Fruit fly (Drosophila melanogaster) whole organism: ENCODE data around the gene CG34170.

Experiments used
- CG8478 ChIP-seq: fragments of >200 bp; optimal IDR thresholded peaks from 2 replicates; lab custom pipeline; 2018; ENCODE audit warnings: inconsistent platforms
- Dll ChIP-seq: fragments of >200 bp; optimal IDR thresholded peaks from 2 replicates; lab custom pipeline; 2017
- EcR ChIP-seq, 2 experiments: fragments of >200 bp; optimal IDR thresholded peaks; 2 replicates each; lab custom pipeline; 2017; ENCODE audit warnings: missing biosample characterization in 2 of 2, missing genetic modification characterization in 2 of 2, missing genetic modification reagents in 2 of 2
- pan ChIP-seq: fragments of >200 bp; optimal IDR thresholded peaks from 2 replicates; lab custom pipeline; 2017
- psq ChIP-seq: fragments of >200 bp; optimal IDR thresholded peaks from 2 replicates; lab custom pipeline; 2017
- usp ChIP-seq: fragments of >200 bp; optimal IDR thresholded peaks from 2 replicates; lab custom pipeline; 2017; ENCODE audit warnings: missing biosample characterization, missing genetic modification characterization, mixed read lengths

CG34170 gene

DNA sequence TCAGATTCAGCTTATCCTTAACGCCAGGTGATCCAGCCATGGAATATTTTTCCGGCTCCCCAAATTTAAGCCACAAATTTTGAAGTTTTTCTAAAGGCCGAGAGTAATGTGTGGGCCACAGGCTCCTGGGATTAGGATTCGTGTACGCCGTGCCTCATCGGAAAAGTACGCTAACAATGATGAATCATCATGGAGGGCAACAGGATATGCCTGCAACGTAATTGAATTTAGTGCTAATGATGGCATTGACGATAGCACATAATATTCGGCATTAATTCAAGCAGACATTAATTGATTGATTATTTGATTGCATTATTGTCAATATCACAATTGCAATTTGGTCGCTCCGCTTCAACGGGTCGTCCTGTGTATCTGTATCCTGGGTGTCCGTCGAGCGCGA lies at the start of gene CG34170:
TSS of gene CG34170 (minus strand) at position 101 of the 400 bp plus-strand sequence.
- TF ChIP-seq CG8478 (lab: Kevin White, UChicago) (no peak), Dll (lab: Kevin White, UChicago) (no peak), pan (lab: Kevin White, UChicago) (no peak), psq (no peak), usp (GFP tag; lab: Kevin White, UChicago) (no peak), EcR (GFP tag; optimal IDR thresholded peaks at IDR 0.05; lab: Kevin White, UChicago) (no peak)

DNA sequence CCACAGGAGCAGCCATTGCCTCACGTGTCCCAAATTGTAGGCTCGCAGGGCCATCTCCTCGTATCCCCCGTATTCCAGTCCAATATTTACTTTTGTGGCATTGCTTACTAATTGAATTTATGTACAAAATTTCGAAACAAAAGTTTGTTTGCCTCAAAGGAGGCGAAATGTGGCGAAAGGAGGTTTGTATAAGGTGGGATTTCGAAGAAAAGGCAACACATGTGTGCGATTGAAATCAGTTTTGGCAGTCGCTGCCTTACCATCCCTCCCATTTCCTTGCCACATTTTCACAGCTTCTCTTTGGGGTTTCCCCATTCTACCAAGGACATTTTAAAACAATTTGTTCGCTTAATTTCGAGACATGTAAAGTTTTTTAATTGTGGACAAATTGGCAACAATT lies 9.0 kb upstream of the CG34170 start, which contains the start of gene CG45691:
TSS of gene CG45691 (minus strand) at position 101 of the 400 bp plus-strand sequence.
- TF ChIP-seq pan (lab: Kevin White, UChicago) (no peak), psq (no peak), usp (GFP tag; lab: Kevin White, UChicago) (no peak), CG8478 (lab: Kevin White, UChicago) (no peak), Dll (lab: Kevin White, UChicago) (no peak), EcR (GFP tag; optimal IDR thresholded peaks at IDR 0.05; lab: Kevin White, UChicago) (no peak)

DNA sequence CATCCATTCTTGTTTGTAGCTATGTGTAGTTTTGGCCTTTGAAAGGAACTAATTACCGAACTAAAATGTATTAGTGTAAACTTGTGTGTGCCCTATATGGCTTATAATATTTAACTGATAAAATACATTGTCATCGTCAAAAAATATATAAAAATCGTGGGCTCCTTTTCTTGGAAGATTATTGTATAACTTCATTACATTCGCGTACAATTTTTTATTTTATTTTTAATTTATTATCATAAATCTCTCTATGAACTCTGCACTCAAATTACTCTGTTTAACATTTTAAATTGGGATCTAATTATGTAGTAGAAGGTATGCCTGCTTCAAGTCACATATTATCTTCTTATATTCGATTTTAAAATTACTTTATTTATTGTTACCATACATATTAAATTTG lies 19.5 kb downstream of the CG34170 start, which contains the start of gene CG6380:
TSS of gene CG6380 (minus strand) at position 101 of the 400 bp plus-strand sequence.
- TF ChIP-seq usp (GFP tag; lab: Kevin White, UChicago) (no peak), CG8478 (lab: Kevin White, UChicago) (no peak), EcR (GFP tag; optimal IDR thresholded peaks at IDR 0.05; lab: Kevin White, UChicago) (no peak), pan (lab: Kevin White, UChicago) (no peak), psq (no peak), Dll (lab: Kevin White, UChicago) (no peak)

DNA sequence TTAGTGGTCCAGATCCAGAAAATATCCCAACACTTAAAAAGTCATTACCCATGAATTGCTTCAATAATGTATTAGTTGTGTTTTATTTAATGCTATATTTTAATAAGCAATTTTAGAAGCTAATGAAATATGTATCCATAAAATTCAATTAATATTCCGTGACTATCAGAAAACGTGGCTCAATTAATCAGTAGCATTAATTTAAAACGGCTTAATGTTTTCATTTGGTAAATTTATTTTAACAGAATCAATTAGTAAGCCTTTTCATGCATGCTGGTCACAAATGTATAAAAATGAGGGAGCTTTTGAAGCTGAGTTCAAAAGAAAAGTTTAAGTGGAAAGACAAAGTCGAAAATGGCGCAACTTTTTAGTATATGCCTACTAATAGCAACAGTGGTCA lies 25.7 kb downstream of the CG34170 start, which contains the start of gene CG15140:
TSS of gene CG15140 (plus strand) at position 301 of the 400 bp plus-strand sequence.
- TF ChIP-seq EcR (GFP tag; optimal IDR thresholded peaks at IDR 0.05; lab: Kevin White, UChicago) (no peak), usp (GFP tag; lab: Kevin White, UChicago) (no peak), Dll (lab: Kevin White, UChicago) (no peak), pan (lab: Kevin White, UChicago) (no peak), psq (no peak), CG8478 (lab: Kevin White, UChicago) (no peak)

DNA sequence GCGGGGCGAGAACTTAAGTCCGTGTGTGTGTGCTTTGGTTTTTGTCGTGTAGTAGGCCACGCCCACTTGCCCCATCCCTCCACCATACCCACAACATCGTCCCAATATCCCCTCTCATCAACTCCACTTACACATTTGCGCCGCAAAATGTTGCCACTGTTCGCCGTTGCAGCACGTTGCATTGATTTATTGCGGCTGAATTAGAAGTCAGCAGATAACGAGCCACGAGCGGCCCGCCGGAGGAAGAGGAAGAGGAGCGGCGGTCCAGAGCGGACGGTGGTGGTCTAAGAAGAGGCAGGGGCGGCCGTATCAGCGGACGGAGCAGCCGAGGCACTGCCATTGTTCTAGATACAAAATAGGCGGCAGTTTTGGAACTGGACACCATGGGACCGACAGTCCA lies 41.9 kb downstream of the CG34170 start:
- TF ChIP-seq EcR (GFP tag; optimal IDR thresholded peaks at IDR 0.05; lab: Kevin White, UChicago) (no peak), psq (no peak), usp (GFP tag; lab: Kevin White, UChicago) (no peak), Dll (lab: Kevin White, UChicago) (no peak), pan (lab: Kevin White, UChicago) (no peak), CG8478 (lab: Kevin White, UChicago) (no peak)

DNA sequence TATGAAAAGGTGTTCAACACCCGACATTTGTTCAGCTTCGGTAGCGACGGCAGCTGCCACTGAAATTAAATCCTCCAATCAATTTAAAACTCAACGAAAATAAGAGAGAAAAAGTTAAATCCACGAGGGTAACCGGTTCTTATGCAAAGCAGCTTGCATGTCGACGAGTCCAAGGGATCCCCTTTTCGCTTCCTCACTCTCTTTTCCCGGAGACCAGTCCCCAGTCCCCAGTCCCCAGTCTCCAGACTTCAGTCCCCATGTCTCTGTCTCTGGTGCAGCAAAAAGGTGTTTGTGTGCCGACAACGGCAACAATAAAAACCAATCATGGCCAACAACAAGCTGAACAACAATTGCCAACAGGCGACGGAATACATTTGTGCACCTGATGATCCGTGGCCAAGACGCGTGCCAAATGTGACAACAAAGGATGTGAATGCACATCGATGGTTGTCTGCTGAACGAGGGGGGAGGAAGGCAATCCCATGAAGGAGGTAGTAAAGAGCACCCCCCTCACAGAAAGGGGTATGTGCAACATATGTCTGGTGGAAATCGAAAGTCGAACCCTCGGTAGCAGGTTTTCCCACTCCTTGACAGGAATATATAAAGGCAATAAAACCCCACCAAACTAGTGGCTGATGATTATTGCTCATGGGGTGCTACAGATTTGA lies 43.4 kb downstream of the CG34170 start:
- TF ChIP-seq usp (GFP tag; lab: Kevin White, UChicago) (no peak), CG8478 (lab: Kevin White, UChicago) (no peak), psq (no peak), Dll (lab: Kevin White, UChicago) (no peak), EcR (GFP tag; optimal IDR thresholded peaks at IDR 0.05; lab: Kevin White, UChicago) (no peak), pan (lab: Kevin White, UChicago) (no peak)

DNA sequence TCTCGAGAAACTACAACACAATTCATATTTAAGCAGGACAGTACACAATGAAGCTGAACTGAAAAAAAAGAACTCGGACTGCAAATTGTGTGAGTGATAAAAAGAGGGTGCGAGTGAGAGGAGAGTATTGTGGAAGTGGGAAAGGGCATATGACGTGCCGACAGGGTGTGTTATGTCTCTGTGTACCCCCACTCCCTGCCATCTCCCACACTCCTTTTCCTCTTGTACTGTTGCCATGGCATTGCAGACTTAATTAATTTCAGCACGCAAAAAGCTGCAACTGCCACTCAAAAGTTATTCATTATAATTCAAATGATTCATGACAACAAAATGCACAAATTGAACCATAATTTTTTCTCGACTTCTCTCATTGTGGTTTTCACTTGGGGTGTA lies 44.3 kb downstream of the CG34170 start:
- TF ChIP-seq CG8478 (lab: Kevin White, UChicago), result no peak
- TF ChIP-seq EcR (GFP tag; optimal IDR thresholded peaks at IDR 0.05; lab: Kevin White, UChicago), result no peak
- no peak for TF ChIP-seq psq
- TF ChIP-seq usp (GFP tag; lab: Kevin White, UChicago), result no peak
- TF ChIP-seq pan (lab: Kevin White, UChicago), result no peak

DNA sequence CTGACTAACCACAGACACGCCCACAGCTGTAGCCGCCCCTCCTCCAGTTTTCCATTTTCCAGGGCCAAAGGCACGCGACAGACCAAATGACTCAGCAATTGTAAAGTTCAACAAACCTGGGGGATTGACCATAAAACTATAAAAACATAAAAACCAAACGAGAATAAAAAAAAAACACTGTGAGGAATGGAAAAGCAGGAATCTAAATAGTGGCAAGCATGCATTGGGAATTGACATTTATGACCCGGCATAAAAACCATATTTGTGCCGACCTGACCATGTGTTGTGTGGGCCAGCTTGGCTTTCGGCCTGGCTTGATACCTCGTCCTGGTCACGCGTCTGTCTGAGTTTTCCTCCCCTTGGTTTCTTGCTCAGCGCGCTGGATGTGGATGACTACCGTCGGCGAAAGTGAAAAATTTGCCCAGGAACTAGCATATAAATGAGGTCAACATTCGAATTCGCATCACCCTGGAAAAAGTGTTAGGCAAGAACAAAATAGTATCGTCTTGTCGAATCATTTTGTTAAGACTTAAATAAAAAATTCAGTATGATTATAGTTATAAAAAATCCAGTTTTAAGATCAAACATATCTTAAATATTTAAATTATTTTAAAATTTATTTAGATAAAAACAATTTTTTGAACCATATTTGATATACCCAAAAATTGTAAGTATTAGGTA lies 44.8 kb downstream of the CG34170 start:
- TF ChIP-seq psq (no peak), pan (lab: Kevin White, UChicago) (no peak), CG8478 (lab: Kevin White, UChicago) (no peak), usp (GFP tag; lab: Kevin White, UChicago) (no peak), EcR (GFP tag; optimal IDR thresholded peaks at IDR 0.05; lab: Kevin White, UChicago) (peak in 1 of 2 experiments; percentile 20)

DNA sequence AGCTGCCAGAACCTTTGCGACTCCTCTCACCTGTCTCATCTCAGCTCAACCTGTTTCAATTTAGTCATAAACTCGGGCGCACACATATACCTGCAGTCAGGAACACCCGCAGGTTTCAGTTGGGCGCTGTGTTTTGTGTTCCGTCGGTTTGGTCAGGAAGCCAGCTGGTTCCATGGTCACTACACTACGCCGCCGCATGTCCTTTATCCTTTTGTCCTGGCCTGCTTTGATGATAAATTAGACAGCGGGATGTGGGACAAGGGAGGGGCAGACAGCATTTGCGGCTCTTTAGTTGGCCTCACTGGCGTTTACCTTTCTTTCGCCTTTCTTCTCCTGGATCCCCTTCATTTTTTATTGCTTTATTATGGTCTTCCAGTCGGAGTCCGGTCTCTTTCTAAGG lies 48.3 kb downstream of the CG34170 start:
- no peak for TF ChIP-seq psq
- TF ChIP-seq Dll (lab: Kevin White, UChicago), result no peak
- TF ChIP-seq EcR (GFP tag; optimal IDR thresholded peaks at IDR 0.05; lab: Kevin White, UChicago), result no peak
- TF ChIP-seq usp (GFP tag; lab: Kevin White, UChicago), result no peak
- no peak for TF ChIP-seq pan (lab: Kevin White, UChicago)
- no peak for TF ChIP-seq CG8478 (lab: Kevin White, UChicago)

DNA sequence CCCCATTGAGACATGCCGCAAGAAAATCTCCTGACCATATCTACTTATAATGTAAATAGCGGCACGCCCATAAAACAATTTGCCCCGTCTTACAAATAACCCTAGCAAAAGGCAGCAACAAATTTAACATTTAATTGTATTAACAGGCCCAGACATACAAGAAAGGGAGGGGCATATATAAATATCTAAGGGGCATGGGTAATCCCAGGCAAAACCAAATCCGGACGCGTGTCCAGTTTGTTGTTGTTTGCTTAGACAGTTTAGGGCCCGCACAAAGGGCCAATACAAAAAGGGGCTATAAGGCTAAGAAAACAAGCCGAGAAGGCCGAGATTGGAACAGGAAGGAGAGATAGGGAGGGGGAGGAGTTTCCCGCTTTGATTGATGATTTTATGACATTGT lies 49.4 kb downstream of the CG34170 start:
- no peak for TF ChIP-seq psq
- no peak for TF ChIP-seq CG8478 (lab: Kevin White, UChicago)
- TF ChIP-seq usp (GFP tag; lab: Kevin White, UChicago), result no peak
- TF ChIP-seq Dll (lab: Kevin White, UChicago), result no peak
- no peak for TF ChIP-seq EcR (GFP tag; optimal IDR thresholded peaks at IDR 0.05; lab: Kevin White, UChicago)
- TF ChIP-seq pan (lab: Kevin White, UChicago), result no peak
